Fruit fly (Drosophila melanogaster) Kc167 (cell line): ENCODE data around the gene Grip84.

Experiments
- Sin3A ChIP-seq: fragments of >200 bp; optimal IDR thresholded peaks from 2 replicates; lab custom pipeline; 2018; ENCODE audit warnings: missing external identifiers
- h ChIP-seq: fragments of >200 bp; optimal IDR thresholded peaks from 3 replicates; lab custom pipeline; 2018; ENCODE audit warnings: missing external identifiers
- psq ChIP-seq: fragments of >200 bp; optimal IDR thresholded peaks from 2 replicates; lab custom pipeline; 2017; ENCODE audit warnings: missing external identifiers
- ttk ChIP-seq: sonication (Bioruptor generic); optimal IDR thresholded peaks from 2 replicates; lab custom pipeline; 2017; ENCODE audit warnings: missing external identifiers

dm6 chrX:19521753-19522383 lies 43.7 kb downstream of the Grip84 start, which contains the start of the genes Idh3a and CoRest:
- TF ChIP-seq h (lab: Kevin White, UChicago) (no peak), psq (lab: Kevin White, UChicago) (no peak), ttk (no peak), Sin3A (peak; percentile 66)
